Worm (Caenorhabditis elegans) whole organism, late embryonic: ENCODE results near the gene srsx-2.

Experiments used
- ama-1 ChIP-seq: fragments of 150-350 bp; optimal IDR thresholded peaks from 2 replicates; lab custom pipeline; 2014
- ceh-14 ChIP-seq: sonication (generic microtip); optimal IDR thresholded peaks from 2 replicates; lab custom pipeline; 2016; ENCODE audit warnings: missing genotype, missing genetic modification characterization, missing compliant biosample characterization
- pha-4 ChIP-seq: fragments of 150-350 bp; optimal IDR thresholded peaks from 2 replicates; lab custom pipeline; 2018; ENCODE audit warnings: missing biosample characterization, missing genetic modification reagents, missing genetic modification characterization

ce11 chrV:17469180-17469579, 31.0 kb upstream of the srsx-2 start, which contains the start of gene F20E11.17:
- TF ChIP-seq ama-1 (lab: Kevin White, UChicago) = no peak
- no peak for TF ChIP-seq ceh-14
- no peak for TF ChIP-seq pha-4
